Worm (Caenorhabditis elegans): ENCODE measurements around the gene F26F12.2.
A peak's percentile ranks its signal among the peaks of the same experiment; 100 is the strongest.

Gene F26F12.2

DNA sequence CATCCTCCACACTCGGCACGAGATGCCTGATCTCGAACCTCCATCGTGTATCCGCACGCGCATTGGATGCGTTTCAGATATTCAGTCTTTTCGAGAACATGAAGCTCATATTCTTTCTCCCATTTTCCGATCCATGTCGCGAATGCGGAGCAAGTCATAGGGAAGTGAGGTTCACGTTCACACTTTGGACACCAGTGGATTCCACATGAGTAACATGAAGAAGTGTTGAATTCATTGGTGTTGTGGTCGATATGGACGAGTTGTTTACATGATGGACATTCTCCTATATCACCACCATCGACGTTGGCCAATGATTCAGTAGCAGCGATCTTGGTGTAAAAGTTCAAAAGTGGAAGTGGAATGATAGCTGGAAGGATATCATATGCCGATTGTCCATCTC is 2.5 kb upstream of the F26F12.2 start:
- no peak for TF ChIP-seq C34F6.9 (tag; optimal IDR thresholded peaks at IDR 0.05)
- TF ChIP-seq ztf-1 (GFP tag; conservative IDR thresholded peaks at IDR 0.05), result 0 out of 2 replicates have a peak, but pooled peaks have one; percentile 32
- peak; percentile 4 for TF ChIP-seq nhr-129 (tag; optimal IDR thresholded peaks at IDR 0.05)

DNA sequence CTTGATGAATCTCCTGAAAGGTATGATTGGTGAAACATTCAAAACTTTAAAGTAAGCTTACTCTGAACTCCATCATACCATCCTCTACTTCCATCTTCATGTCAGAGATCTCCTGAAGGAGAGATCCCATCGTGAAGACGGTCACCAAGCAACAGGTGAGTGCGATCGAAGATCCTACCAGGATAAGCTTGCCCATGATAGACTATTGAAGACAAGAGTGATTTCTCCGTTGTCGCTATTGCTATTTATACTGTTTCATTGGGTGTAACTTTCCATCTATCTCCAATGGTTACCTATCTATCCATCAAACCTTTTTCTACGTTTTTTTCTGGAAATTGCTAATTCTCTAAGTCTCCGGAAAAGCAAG is 1.8 kb downstream of the F26F12.2 start, which contains the start of gene col-140:
Gene col-140, minus strand, starts transcription at position 219 of the 367 bp plus-strand sequence.
- TF ChIP-seq zag-1 (tag; optimal IDR thresholded peaks at IDR 0.05) (no peak), elt-3 (tag; optimal IDR thresholded peaks at IDR 0.05) (no peak)

- TF ChIP-seq lin-39 (tag; optimal IDR thresholded peaks at IDR 0.05), result no peak
- TF ChIP-seq elt-3 (tag; optimal IDR thresholded peaks at IDR 0.05), result no peak
- no peak for TF ChIP-seq nhr-12 (tag; optimal IDR thresholded peaks at IDR 0.05)
These were observed 2.3 kb downstream of the F26F12.2 start for ce11 chrV:5835979-5836615.

- no peak for TF ChIP-seq mab-5 (tag; optimal IDR thresholded peaks at IDR 0.05)
- TF ChIP-seq nhr-10 (tag; optimal IDR thresholded peaks at IDR 0.05), result no peak
- TF ChIP-seq unc-39 (tag; optimal IDR thresholded peaks at IDR 0.05), result no peak
- no peak for TF ChIP-seq sma-3 (GFP tag; optimal IDR thresholded peaks at IDR 0.05)
- TF ChIP-seq lin-13 (GFP tag; optimal IDR thresholded peaks at IDR 0.05), result no peak
- no peak for TF ChIP-seq mbf-1 (tag; optimal IDR thresholded peaks at IDR 0.05)
- no peak for TF ChIP-seq aly-2 (tag; optimal IDR thresholded peaks at IDR 0.05)
- no peak for TF ChIP-seq blmp-1 (tag; optimal IDR thresholded peaks at IDR 0.05; ENCODE audit: insufficient read depth)
- TF ChIP-seq lin-39 (tag; optimal IDR thresholded peaks at IDR 0.05), result no peak
- no peak for TF ChIP-seq nhr-237 (tag; optimal IDR thresholded peaks at IDR 0.05)
These were observed 3.0 kb downstream of the F26F12.2 start for ce11 chrV:5835397-5835796.

ce11 chrV:5833531-5833930 is 4.9 kb downstream of the F26F12.2 start, which contains the start of gene srh-76:
Gene srh-76 (plus strand): TSS chrV:5833831.
- TF ChIP-seq R02D3.7 (tag; optimal IDR thresholded peaks at IDR 0.05) (no peak), lsy-2 (tag; optimal IDR thresholded peaks at IDR 0.05) (no peak)

- TF ChIP-seq unc-62 (GFP tag; optimal IDR thresholded peaks at IDR 0.05), result no peak
- TF ChIP-seq sma-9 (GFP tag; optimal IDR thresholded peaks at IDR 0.05), result peak; percentile 85
- no peak for TF ChIP-seq sma-9 (tag; optimal IDR thresholded peaks at IDR 0.05)
- peak; percentile 33 for TF ChIP-seq nhr-129 (tag; optimal IDR thresholded peaks at IDR 0.05)
- no peak for TF ChIP-seq mdl-1 (tag; optimal IDR thresholded peaks at IDR 0.05)
- peak; percentile 93 for TF ChIP-seq nhr-25 (tag; optimal IDR thresholded peaks at IDR 0.05)
- TF ChIP-seq ztf-4 (tag; optimal IDR thresholded peaks at IDR 0.05), result no peak
- peak; percentile 12 for TF ChIP-seq fos-1 (tag; optimal IDR thresholded peaks at IDR 0.05)
- TF ChIP-seq Y55F3AM.14 (GFP tag; optimal IDR thresholded peaks at IDR 0.05), result peak; percentile 55
- peak; percentile 70 for TF ChIP-seq blmp-1 (tag; optimal IDR thresholded peaks at IDR 0.05; ENCODE audit: insufficient read depth)
- peak; percentile 89 for TF ChIP-seq sma-3 (GFP tag; optimal IDR thresholded peaks at IDR 0.05)
- peak; percentile 47 for TF ChIP-seq mab-5 (tag; optimal IDR thresholded peaks at IDR 0.05)
- TF ChIP-seq nhr-21 (tag; optimal IDR thresholded peaks at IDR 0.05), result peak; percentile 94
- no peak for TF ChIP-seq peb-1 (tag; optimal IDR thresholded peaks at IDR 0.05)
- TF ChIP-seq lin-11 (tag; optimal IDR thresholded peaks at IDR 0.05), result no peak
- TF ChIP-seq snpc-4 (tag; optimal IDR thresholded peaks at IDR 0.05), result no peak
- TF ChIP-seq sem-4 (tag; optimal IDR thresholded peaks at IDR 0.05), result peak; percentile 8
- peak; percentile 50 for TF ChIP-seq egl-27 (tag; optimal IDR thresholded peaks at IDR 0.05)
- TF ChIP-seq crh-2 (tag; optimal IDR thresholded peaks at IDR 0.05), result peak; percentile 23
These were observed 5.6 kb downstream of the F26F12.2 start for ce11 chrV:5832799-5833198.
